Fruit fly (Drosophila melanogaster) whole organism, prepupa: ENCODE measurements around the gene CG15047.

ENCODE experiments used
- Blimp-1 ChIP-seq: fragments of 200-800 bp; sonication (Bioruptor generic); optimal IDR thresholded peaks from 3 replicates; lab custom pipeline; 2017; ENCODE audit warnings: missing biosample characterization, missing genetic modification characterization, mild to moderate bottlenecking, moderate library complexity, missing genetic modification reagents
- CG10631 ChIP-seq: fragments of 200-800 bp; sonication (Bioruptor generic); optimal IDR thresholded peaks from 2 replicates; lab custom pipeline; 2016; ENCODE audit warnings: missing biosample characterization, missing genetic modification characterization
- CG10669 ChIP-seq: fragments of 200-800 bp; sonication (Bioruptor generic); optimal IDR thresholded peaks from 3 replicates; lab custom pipeline; 2018; ENCODE audit warnings: missing biosample characterization, mild to moderate bottlenecking, missing genetic modification characterization, moderate library complexity
- CG11294 ChIP-seq: fragments of 200-800 bp; sonication (Bioruptor generic); IDR thresholded peaks from 2 replicates; pipeline ENCODE4 v1.3.6; 2022; ENCODE audit warnings: missing biosample characterization, missing genetic modification characterization
- CG11762 ChIP-seq: fragments of 200-800 bp; sonication (Bioruptor generic); optimal IDR thresholded peaks from 3 replicates; lab custom pipeline; 2016; ENCODE audit warnings: missing biosample characterization, missing genetic modification characterization; ENCODE audit not compliant: insufficient read depth
- CG15336 ChIP-seq: fragments of 200-800 bp; sonication (Bioruptor generic); IDR thresholded peaks from 2 replicates; pipeline ENCODE4 v1.3.6; 2022; ENCODE audit warnings: missing biosample characterization, missing genetic modification characterization
- CG16779 ChIP-seq: fragments of 200-800 bp; sonication (Bioruptor generic); optimal IDR thresholded peaks from 3 replicates; lab custom pipeline; 2017; ENCODE audit warnings: missing biosample characterization, mild to moderate bottlenecking, missing genetic modification characterization
- CG31627 ChIP-seq: fragments of 200-800 bp; sonication (Bioruptor generic); optimal IDR thresholded peaks from 3 replicates; lab custom pipeline; 2016; ENCODE audit warnings: missing biosample characterization, missing genetic modification characterization
- CG32006 ChIP-seq: fragments of 200-800 bp; sonication (Bioruptor generic); optimal IDR thresholded peaks from 3 replicates; lab custom pipeline; 2017; ENCODE audit warnings: missing biosample characterization, mild to moderate bottlenecking, missing genetic modification characterization
- CG34406 ChIP-seq: fragments of 200-800 bp; sonication (Bioruptor generic); optimal IDR thresholded peaks from 3 replicates; lab custom pipeline; 2016; ENCODE audit warnings: missing biosample characterization, missing genetic modification characterization
- CG4318 ChIP-seq: fragments of 200-800 bp; sonication (Bioruptor generic); optimal IDR thresholded peaks from 3 replicates; lab custom pipeline; 2017; ENCODE audit warnings: missing biosample characterization, mild to moderate bottlenecking, missing genetic modification characterization
- CG6163 ChIP-seq: fragments of 200-800 bp; sonication (Bioruptor generic); IDR thresholded peaks from 3 replicates; pipeline ENCODE4 v1.3.6; 2022; ENCODE audit warnings: missing biosample characterization, missing genetic modification characterization
- CG6276 ChIP-seq: fragments of 200-800 bp; sonication (Bioruptor generic); optimal IDR thresholded peaks from 2 replicates; lab custom pipeline; 2017; ENCODE audit warnings: missing biosample characterization, mild to moderate bottlenecking, missing genetic modification characterization
- CG6792 ChIP-seq: fragments of 200-800 bp; sonication (Bioruptor generic); optimal IDR thresholded peaks from 3 replicates; lab custom pipeline; 2016; ENCODE audit warnings: missing biosample characterization, missing genetic modification characterization
- CG6808 ChIP-seq: fragments of 200-800 bp; sonication (Bioruptor generic); optimal IDR thresholded peaks from 3 replicates; lab custom pipeline; 2017; ENCODE audit warnings: missing biosample characterization, missing genetic modification characterization, mild to moderate bottlenecking, moderate library complexity, missing genetic modification reagents
- CG6854 ChIP-seq: fragments of 200-800 bp; sonication (Bioruptor generic); optimal IDR thresholded peaks from 2 replicates; lab custom pipeline; 2017; ENCODE audit warnings: missing biosample characterization, mild to moderate bottlenecking, missing genetic modification characterization
- CG7368 ChIP-seq: fragments of 200-800 bp; sonication (Bioruptor generic); optimal IDR thresholded peaks from 3 replicates; lab custom pipeline; 2016; ENCODE audit warnings: missing biosample characterization, missing genetic modification characterization
- CG8119 ChIP-seq: fragments of 200-800 bp; sonication (Bioruptor generic); IDR thresholded peaks from 3 replicates; pipeline ENCODE4 v1.3.6; 2022; ENCODE audit warnings: missing biosample characterization, missing genetic modification characterization
- CG8319 ChIP-seq: fragments of 200-800 bp; sonication (Bioruptor generic); optimal IDR thresholded peaks from 3 replicates; lab custom pipeline; 2016; ENCODE audit warnings: missing biosample characterization, missing genetic modification characterization
- CG8632 ChIP-seq: fragments of 200-800 bp; sonication (Bioruptor generic); optimal IDR thresholded peaks from 3 replicates; lab custom pipeline; 2016; ENCODE audit warnings: missing biosample characterization, missing genetic modification characterization
- CG9139 ChIP-seq: fragments of 200-800 bp; sonication (Bioruptor generic); optimal IDR thresholded peaks from 3 replicates; lab custom pipeline; 2017; ENCODE audit warnings: missing biosample characterization, mild to moderate bottlenecking, missing genetic modification characterization
- Eip78C ChIP-seq: fragments of 200-800 bp; sonication (Bioruptor generic); peaks from one replicate; lab custom pipeline; 2016; ENCODE audit warnings: missing biosample characterization, missing genetic modification characterization
- Ets21C ChIP-seq: fragments of 200-800 bp; sonication (Bioruptor generic); optimal IDR thresholded peaks from 3 replicates; lab custom pipeline; 2016; ENCODE audit warnings: missing biosample characterization, missing genetic modification characterization
- Ets96B ChIP-seq: fragments of 200-800 bp; optimal IDR thresholded peaks from 2 replicates; lab custom pipeline; 2019; ENCODE audit warnings: missing biosample characterization, mild to moderate bottlenecking, missing genetic modification characterization, moderate library complexity
- Hr38 ChIP-seq: sonication (Bioruptor generic); optimal IDR thresholded peaks from 2 replicates; lab custom pipeline; 2016; ENCODE audit warnings: missing biosample characterization, missing genetic modification characterization
- Hr39 ChIP-seq: fragments of 200-800 bp; sonication (Bioruptor generic); optimal IDR thresholded peaks from 2 replicates; lab custom pipeline; 2016; ENCODE audit warnings: missing biosample characterization, missing genetic modification characterization
- Hr4 ChIP-seq: fragments of 200-800 bp; sonication (Bioruptor generic); optimal IDR thresholded peaks from 3 replicates; lab custom pipeline; 2016; ENCODE audit warnings: missing biosample characterization, missing genetic modification characterization
- Met ChIP-seq: fragments of 200-800 bp; sonication (Bioruptor generic); optimal IDR thresholded peaks from 3 replicates; lab custom pipeline; 2016; ENCODE audit warnings: missing biosample characterization, missing genetic modification characterization
- OdsH ChIP-seq: fragments of 200-800 bp; sonication (Bioruptor generic); optimal IDR thresholded peaks from 3 replicates; lab custom pipeline; 2016; ENCODE audit warnings: missing biosample characterization, missing genetic modification characterization
- Smox ChIP-seq: fragments of 200-800 bp; sonication (Bioruptor generic); optimal IDR thresholded peaks from 3 replicates; lab custom pipeline; 2016; ENCODE audit warnings: missing biosample characterization, missing genetic modification characterization
- Sox102F ChIP-seq: fragments of 200-800 bp; sonication (Bioruptor generic); optimal IDR thresholded peaks from 2 replicates; lab custom pipeline; 2016; ENCODE audit warnings: missing biosample characterization, mild to moderate bottlenecking, missing genetic modification characterization
- Sox14 ChIP-seq: fragments of 200-800 bp; sonication (Bioruptor generic); optimal IDR thresholded peaks from 3 replicates; lab custom pipeline; 2016; ENCODE audit warnings: missing biosample characterization, missing genetic modification characterization
- Sox15 ChIP-seq: fragments of 200-800 bp; sonication (Bioruptor generic); optimal IDR thresholded peaks from 3 replicates; lab custom pipeline; 2016; ENCODE audit warnings: missing biosample characterization, missing genetic modification characterization
- achi ChIP-seq: fragments of 200-800 bp; sonication (Bioruptor generic); optimal IDR thresholded peaks from 3 replicates; lab custom pipeline; 2016; ENCODE audit warnings: missing biosample characterization, missing genetic modification characterization
- acj6 ChIP-seq: fragments of 200-800 bp; sonication (Bioruptor generic); optimal IDR thresholded peaks from 3 replicates; lab custom pipeline; 2016; ENCODE audit warnings: missing biosample characterization, missing genetic modification characterization
- dac ChIP-seq: fragments of 200-800 bp; sonication (Bioruptor generic); optimal IDR thresholded peaks from 2 replicates; lab custom pipeline; 2017; ENCODE audit warnings: missing biosample characterization, mild to moderate bottlenecking, missing genetic modification characterization
- dsx ChIP-seq: fragments of 200-800 bp; optimal IDR thresholded peaks from 3 replicates; lab custom pipeline; 2019; ENCODE audit warnings: missing biosample characterization, mild to moderate bottlenecking, missing genetic modification characterization, moderate library complexity; ENCODE audit not compliant: poor library complexity, severe bottlenecking
- esn ChIP-seq: fragments of 200-800 bp; sonication (Bioruptor generic); optimal IDR thresholded peaks from 2 replicates; lab custom pipeline; 2016; ENCODE audit warnings: missing biosample characterization, mild to moderate bottlenecking, missing genetic modification characterization, moderate library complexity
- fd59A ChIP-seq: fragments of 200-800 bp; sonication (Bioruptor generic); optimal IDR thresholded peaks from 2 replicates; lab custom pipeline; 2017; ENCODE audit warnings: missing biosample characterization, mild to moderate bottlenecking, missing genetic modification characterization, missing genetic modification reagents
- fd85E ChIP-seq: fragments of 200-800 bp; sonication (Bioruptor generic); optimal IDR thresholded peaks from 3 replicates; lab custom pipeline; 2016; ENCODE audit warnings: missing biosample characterization, missing genetic modification characterization
- lz ChIP-seq: fragments of 200-800 bp; sonication (Bioruptor generic); optimal IDR thresholded peaks from 3 replicates; lab custom pipeline; 2016; ENCODE audit warnings: missing biosample characterization, missing genetic modification characterization
- net ChIP-seq: fragments of 200-800 bp; sonication (Bioruptor generic); optimal IDR thresholded peaks from 3 replicates; lab custom pipeline; 2016; ENCODE audit warnings: missing biosample characterization, missing genetic modification characterization
- pdm3 ChIP-seq: fragments of 200-800 bp; sonication (Bioruptor generic); optimal IDR thresholded peaks from 3 replicates; lab custom pipeline; 2016; ENCODE audit warnings: missing biosample characterization, missing genetic modification characterization
- salr ChIP-seq, 2 experiments: fragments of 200-800 bp; sonication (Bioruptor generic); optimal IDR thresholded peaks; 3 replicates each; lab custom pipeline; 2016 to 2018; ENCODE audit warnings: missing biosample characterization in 2 of 2, missing genetic modification characterization in 2 of 2, mild to moderate bottlenecking in 1 of 2
- spab ChIP-seq: fragments of 200-800 bp; sonication (Bioruptor generic); optimal IDR thresholded peaks from 2 replicates; lab custom pipeline; 2017; ENCODE audit warnings: missing biosample characterization, mild to moderate bottlenecking, missing genetic modification characterization, missing genetic modification reagents
- ss ChIP-seq, 2 experiments: fragments of 200-800 bp; sonication (Bioruptor generic); optimal IDR thresholded peaks; 2 replicates in 1 of 2; 3 replicates in 1 of 2; lab custom pipeline; 2017 to 2018; ENCODE audit warnings: mild to moderate bottlenecking in 2 of 2, missing biosample characterization in 2 of 2, missing genetic modification characterization in 2 of 2, moderate library complexity in 1 of 2
- topi ChIP-seq: fragments of 200-800 bp; sonication (Bioruptor generic); optimal IDR thresholded peaks from 3 replicates; lab custom pipeline; 2016; ENCODE audit warnings: missing biosample characterization, missing genetic modification characterization

Gene CG15047

dm6 chrX:18538204-18538864 is 9.9 kb downstream of the CG15047 start (continued):
- peak; percentile 28 for TF ChIP-seq CG4318 (GFP tag; lab: Kevin White, UChicago)
- peak; percentile 68 for TF ChIP-seq CG8632 (GFP tag; lab: Kevin White, UChicago)
- TF ChIP-seq CG31627 = peak; percentile 52
- peak; percentile 63 for TF ChIP-seq CG6792 (GFP tag; lab: Kevin White, UChicago)
- peak; percentile 42 for TF ChIP-seq CG6276
- TF ChIP-seq achi (GFP tag; lab: Kevin White, UChicago) = peak; percentile 40
- TF ChIP-seq salr (GFP tag; optimal IDR thresholded peaks at IDR 0.05; lab: Kevin White, UChicago) = peak in 1 of 2 experiments; percentile 24
- 0 out of 3 replicates have a peak, but pooled peaks have one; percentile 24 for TF ChIP-seq CG8119
- TF ChIP-seq fd85E (GFP tag; lab: Kevin White, UChicago) = peak; percentile 14
- TF ChIP-seq Smox = peak; percentile 63
- peak; percentile 1 for TF ChIP-seq CG16779 (tag; lab: Kevin White, UChicago)
- TF ChIP-seq Met = peak; percentile 72
- TF ChIP-seq Sox102F (GFP tag; lab: Kevin White, UChicago) = peak; percentile 52
- peak; percentile 75 for TF ChIP-seq OdsH
- peak; percentile 71 for TF ChIP-seq pdm3 (GFP tag; lab: Kevin White, UChicago)
- TF ChIP-seq esn (GFP tag; lab: Kevin White, UChicago) = peak; percentile 63
- peak; percentile 73 for TF ChIP-seq lz (GFP tag; lab: Kevin White, UChicago)
- peak; percentile 54 to 68 for TF ChIP-seq ss (GFP tag; optimal IDR thresholded peaks at IDR 0.05; lab: Kevin White, UChicago)

DNA sequence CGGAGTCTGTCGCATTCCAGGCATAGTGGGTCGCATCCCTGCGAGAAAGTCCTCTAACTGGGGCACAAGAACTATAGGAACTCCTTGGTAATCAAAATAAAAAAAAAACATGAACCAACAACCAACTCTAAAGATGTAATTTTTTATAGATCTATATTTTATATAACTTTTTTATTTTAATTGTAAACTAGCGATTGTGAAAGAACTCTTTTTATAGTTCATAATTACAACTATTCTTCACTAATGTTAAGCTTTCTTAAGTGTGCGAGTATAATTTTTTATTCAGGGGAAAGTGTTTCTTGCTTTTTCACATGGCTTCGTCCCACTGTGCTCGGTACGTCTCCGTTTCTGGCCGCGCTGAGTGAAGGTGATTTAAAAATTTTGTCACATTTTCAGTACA is 11.8 kb downstream of the CG15047 start:
- peak; percentile 51 for TF ChIP-seq fd59A (GFP tag; lab: Kevin White, UChicago)
- no peak for TF ChIP-seq dac (GFP tag; lab: Kevin White, UChicago)
- peak; percentile 47 for TF ChIP-seq pdm3 (GFP tag; lab: Kevin White, UChicago)
- TF ChIP-seq Hr39 (GFP tag; lab: Kevin White, UChicago) = peak; percentile 9
- peak; percentile 3 for TF ChIP-seq Sox102F (GFP tag; lab: Kevin White, UChicago)
- peak; percentile 62 for TF ChIP-seq CG6808
- peak; percentile 54 for TF ChIP-seq OdsH
- no peak for TF ChIP-seq CG6854
- TF ChIP-seq acj6 (GFP tag; lab: Kevin White, UChicago) = peak; percentile 63
- TF ChIP-seq CG6163 = peak; percentile 33; the same call in 1 of the 3 replicates
- TF ChIP-seq Ets21C (GFP tag; lab: Kevin White, UChicago) = no peak
- TF ChIP-seq CG32006 = peak; percentile 64
- TF ChIP-seq spab = peak; percentile 57
- TF ChIP-seq CG8632 (GFP tag; lab: Kevin White, UChicago) = peak; percentile 66
- TF ChIP-seq Sox14 (GFP tag; lab: Kevin White, UChicago) = peak; percentile 9
- TF ChIP-seq CG15336 = peak; percentile 45; the same call in 1 of the 2 replicates
- TF ChIP-seq CG31627 = peak; percentile 19
- TF ChIP-seq CG8119 = peak; percentile 62
- peak; percentile 90 for TF ChIP-seq Eip78C
- TF ChIP-seq topi = peak; percentile 62
- no peak for TF ChIP-seq Hr38 (GFP tag; lab: Kevin White, UChicago)
- TF ChIP-seq lz (GFP tag; lab: Kevin White, UChicago) = peak; percentile 27
- TF ChIP-seq CG6792 (GFP tag; lab: Kevin White, UChicago) = peak; percentile 57
- TF ChIP-seq Hr4 (GFP tag; lab: Kevin White, UChicago) = peak; percentile 12
- peak; percentile 44 for TF ChIP-seq Sox15
- TF ChIP-seq CG10631 (GFP tag; lab: Kevin White, UChicago) = peak; percentile 65
- peak; percentile 51 for TF ChIP-seq CG10669 (GFP tag; lab: Kevin White, UChicago)
- no peak for TF ChIP-seq CG16779 (tag; lab: Kevin White, UChicago)
- peak; percentile 2 for TF ChIP-seq CG4318 (GFP tag; lab: Kevin White, UChicago)
- TF ChIP-seq CG34406 (GFP tag; lab: Kevin White, UChicago) = peak; percentile 66
- TF ChIP-seq net = peak; percentile 49
- TF ChIP-seq CG11294 = no peak
- TF ChIP-seq CG8319 = peak; percentile 26
- no peak for TF ChIP-seq dsx
- peak; percentile 27 for TF ChIP-seq CG7368 (GFP tag; lab: Kevin White, UChicago)
- TF ChIP-seq CG11762 = peak; percentile 13
- peak; percentile 18 for TF ChIP-seq CG9139 (GFP tag; lab: Kevin White, UChicago)
- no peak for TF ChIP-seq fd85E (GFP tag; lab: Kevin White, UChicago)
- TF ChIP-seq Ets96B (tag; lab: Kevin White, UChicago) = peak; percentile 4
- peak; percentile 47 for TF ChIP-seq Blimp-1 (GFP tag; lab: Kevin White, UChicago)
